Fruit fly (Drosophila melanogaster) whole organism, embryonic: ENCODE data around the gene CG10943.

Source experiments
- Adf1 ChIP-seq: fragments of 200-800 bp; sonication (Bioruptor generic); IDR thresholded peaks from 2 replicates; pipeline ENCODE4 v1.3.6; 2022; ENCODE audit warnings: missing biosample characterization, missing genetic modification characterization
- Bgb ChIP-seq: fragments of 200-800 bp; sonication (Bioruptor generic); IDR thresholded peaks from 2 replicates; pipeline ENCODE4 v1.3.6; 2022; ENCODE audit warnings: missing biosample characterization, missing genetic modification characterization; ENCODE audit not compliant: partially characterized antibody
- Bteb2 ChIP-seq: fragments of 200-800 bp; sonication (Bioruptor generic); optimal IDR thresholded peaks from 2 replicates; lab custom pipeline; 2016; ENCODE audit warnings: missing biosample characterization, missing genetic modification characterization
- CG10267 ChIP-seq: fragments of 200-800 bp; sonication (Bioruptor generic); optimal IDR thresholded peaks from 2 replicates; lab custom pipeline; 2018; ENCODE audit warnings: missing biosample characterization, mild to moderate bottlenecking, missing genetic modification characterization, moderate library complexity
- CG10366 ChIP-seq: fragments of 200-800 bp; sonication (Bioruptor generic); IDR thresholded peaks from 2 replicates; pipeline ENCODE4 v1.3.6; 2022; ENCODE audit warnings: missing biosample characterization, missing genetic modification characterization
- CG10431 ChIP-seq: fragments of 200-800 bp; sonication (Bioruptor generic); optimal IDR thresholded peaks from 3 replicates; lab custom pipeline; 2018; ENCODE audit warnings: missing biosample characterization, mild to moderate bottlenecking, missing genetic modification characterization
- CG11456 ChIP-seq: fragments of 200-800 bp; sonication (Bioruptor generic); IDR thresholded peaks from 3 replicates; pipeline ENCODE4 v1.3.6; 2022; ENCODE audit warnings: missing biosample characterization, missing genetic modification characterization
- CG11695 ChIP-seq: fragments of 200-800 bp; sonication (Bioruptor generic); IDR thresholded peaks from 3 replicates; pipeline ENCODE4 v1.3.6; 2022; ENCODE audit warnings: missing biosample characterization, missing genetic modification characterization
- CG12155 ChIP-seq: fragments of 200-800 bp; sonication (Bioruptor generic); optimal IDR thresholded peaks from 3 replicates; lab custom pipeline; 2016; ENCODE audit warnings: missing biosample characterization, missing genetic modification characterization
- CG14014 ChIP-seq: fragments of 200-800 bp; sonication (Bioruptor generic); IDR thresholded peaks from 2 replicates; pipeline ENCODE4 v1.3.6; 2022; ENCODE audit warnings: missing biosample characterization, missing genetic modification characterization
- CG14667 ChIP-seq: fragments of 200-800 bp; sonication (Bioruptor generic); IDR thresholded peaks from 2 replicates; pipeline ENCODE4 v1.3.6; 2022; ENCODE audit warnings: missing biosample characterization, missing genetic modification characterization
- CG14860 ChIP-seq: fragments of 200-800 bp; sonication (Bioruptor generic); IDR thresholded peaks from 3 replicates; pipeline ENCODE4 v1.3.6; 2022; ENCODE audit warnings: missing biosample characterization, missing genetic modification characterization; ENCODE audit not compliant: partially characterized antibody
- CG32532 ChIP-seq: fragments of 200-800 bp; sonication (Bioruptor generic); IDR thresholded peaks from 2 replicates; pipeline ENCODE4 v1.3.6; 2022; ENCODE audit warnings: missing biosample characterization, missing genetic modification characterization
- CG32767 ChIP-seq: fragments of 200-800 bp; sonication (Bioruptor generic); IDR thresholded peaks from 2 replicates; pipeline ENCODE4 v1.3.6; 2022; ENCODE audit warnings: missing biosample characterization, missing genetic modification characterization
- CG42726 ChIP-seq: fragments of 200-800 bp; sonication (Bioruptor generic); IDR thresholded peaks from 2 replicates; pipeline ENCODE4 v1.3.6; 2022; ENCODE audit warnings: missing biosample characterization, missing genetic modification characterization; ENCODE audit not compliant: partially characterized antibody
- CG4282 ChIP-seq: fragments of 200-800 bp; sonication (Bioruptor generic); optimal IDR thresholded peaks from 2 replicates; lab custom pipeline; 2016; ENCODE audit warnings: missing biosample characterization, missing genetic modification characterization
- CG4328 ChIP-seq: fragments of 200-800 bp; sonication (Bioruptor generic); optimal IDR thresholded peaks from 3 replicates; lab custom pipeline; 2017; ENCODE audit warnings: missing biosample characterization, missing genetic modification reagents, missing genetic modification characterization
- CG43689 ChIP-seq: fragments of 200-800 bp; sonication (Bioruptor generic); IDR thresholded peaks from 2 replicates; pipeline ENCODE4 v1.3.6; 2022; ENCODE audit warnings: missing biosample characterization, missing genetic modification characterization
- CG4820 ChIP-seq: fragments of 200-800 bp; sonication (Bioruptor generic); optimal IDR thresholded peaks from 3 replicates; lab custom pipeline; 2016; ENCODE audit warnings: missing biosample characterization, missing genetic modification characterization
- CG6813 ChIP-seq: fragments of 200-800 bp; sonication (Bioruptor generic); optimal IDR thresholded peaks from 2 replicates; lab custom pipeline; 2017; ENCODE audit warnings: missing biosample characterization, missing genetic modification characterization, mild to moderate bottlenecking, moderate library complexity, missing genetic modification reagents
- CG7963 ChIP-seq: fragments of 200-800 bp; sonication (Bioruptor generic); IDR thresholded peaks from 3 replicates; pipeline ENCODE4 v1.3.6; 2022; ENCODE audit warnings: missing biosample characterization, missing genetic modification characterization; ENCODE audit not compliant: partially characterized antibody
- CG8765 ChIP-seq: fragments of 200-800 bp; sonication (Bioruptor generic); IDR thresholded peaks from 2 replicates; pipeline ENCODE4 v1.3.6; 2022; ENCODE audit warnings: missing biosample characterization, missing genetic modification characterization
- CG8944 ChIP-seq: fragments of 200-800 bp; sonication (Bioruptor generic); optimal IDR thresholded peaks from 3 replicates; lab custom pipeline; 2016; ENCODE audit warnings: missing biosample characterization, missing genetic modification characterization
- Camta ChIP-seq: fragments of 200-800 bp; sonication (Bioruptor generic); optimal IDR thresholded peaks from 2 replicates; lab custom pipeline; 2016; ENCODE audit warnings: missing biosample characterization, missing genetic modification characterization
- Dp ChIP-seq: fragments of 200-800 bp; sonication (Bioruptor generic); optimal IDR thresholded peaks from 2 replicates; lab custom pipeline; 2018; ENCODE audit warnings: missing biosample characterization, mild to moderate bottlenecking, missing genetic modification characterization, moderate library complexity
- Fer3 ChIP-seq: fragments of 200-800 bp; sonication (Bioruptor generic); optimal IDR thresholded peaks from 2 replicates; lab custom pipeline; 2018; ENCODE audit warnings: missing biosample characterization, mild to moderate bottlenecking, missing genetic modification characterization, moderate library complexity
- HLH3B ChIP-seq: fragments of 200-800 bp; sonication (Bioruptor generic); IDR thresholded peaks from 2 replicates; pipeline ENCODE4 v1.3.6; 2022; ENCODE audit warnings: missing biosample characterization, missing genetic modification characterization
- HLH4C ChIP-seq: fragments of 200-800 bp; sonication (Bioruptor generic); IDR thresholded peaks from 3 replicates; pipeline ENCODE4 v1.3.6; 2022; ENCODE audit warnings: missing biosample characterization, missing genetic modification characterization; ENCODE audit not compliant: partially characterized antibody
- Hmr ChIP-seq: fragments of 200-800 bp; sonication (Bioruptor generic); optimal IDR thresholded peaks from 3 replicates; lab custom pipeline; 2017; ENCODE audit warnings: mild to moderate bottlenecking, missing biosample characterization, missing genetic modification reagents, missing genetic modification characterization
- Hr51 ChIP-seq, 2 experiments: fragments of 200-800 bp; sonication (Bioruptor generic); optimal IDR thresholded peaks; 2 replicates in 1 of 2; 3 replicates in 1 of 2; lab custom pipeline; 2016 to 2018; ENCODE audit warnings: missing biosample characterization in 2 of 2, missing genetic modification characterization in 2 of 2, mild to moderate bottlenecking in 1 of 2, moderate library complexity in 1 of 2
- Optix ChIP-seq: fragments of 200-800 bp; sonication (Bioruptor generic); IDR thresholded peaks from 3 replicates; pipeline ENCODE4 v1.3.6; 2022; ENCODE audit warnings: missing biosample characterization, missing genetic modification characterization
- PHDP ChIP-seq: fragments of 200-800 bp; sonication (Bioruptor generic); optimal IDR thresholded peaks from 3 replicates; lab custom pipeline; 2018; ENCODE audit warnings: missing biosample characterization, mild to moderate bottlenecking, missing genetic modification characterization, moderate library complexity
- Sox102F ChIP-seq: fragments of 200-800 bp; sonication (Bioruptor generic); optimal IDR thresholded peaks from 2 replicates; lab custom pipeline; 2018; ENCODE audit warnings: missing biosample characterization, mild to moderate bottlenecking, missing genetic modification characterization, moderate library complexity
- Tbp ChIP-seq: fragments of >200 bp; optimal IDR thresholded peaks from 2 replicates; lab custom pipeline; 2018; ENCODE audit warnings: missing biosample characterization, missing genetic modification characterization
- al ChIP-seq: fragments of 200-800 bp; sonication (Bioruptor generic); IDR thresholded peaks from 2 replicates; pipeline ENCODE4 v1.3.6; 2022; ENCODE audit warnings: missing biosample characterization, missing genetic modification characterization
- ase ChIP-seq: fragments of 200-800 bp; sonication (Bioruptor generic); IDR thresholded peaks from 3 replicates; pipeline ENCODE4 v1.3.6; 2022; ENCODE audit warnings: missing biosample characterization, missing genetic modification characterization
- ash1 ChIP-seq: fragments of 200-800 bp; sonication (Bioruptor generic); optimal IDR thresholded peaks from 2 replicates; lab custom pipeline; 2018; ENCODE audit warnings: missing biosample characterization, mild to moderate bottlenecking, missing genetic modification characterization
- crol ChIP-seq: fragments of 200-800 bp; sonication (Bioruptor generic); IDR thresholded peaks from 2 replicates; pipeline ENCODE4 v1.3.6; 2022; ENCODE audit warnings: missing biosample characterization, missing genetic modification characterization
- dpn ChIP-seq, 2 experiments: fragments of 200-800 bp; sonication (Bioruptor generic); optimal IDR thresholded peaks; 3 replicates each; lab custom pipeline; 2016; ENCODE audit warnings: missing biosample characterization in 2 of 2, missing genetic modification characterization in 2 of 2
- dysf ChIP-seq: fragments of 200-800 bp; sonication (Bioruptor generic); IDR thresholded peaks from 3 replicates; pipeline ENCODE4 v1.3.6; 2022; ENCODE audit warnings: missing biosample characterization, missing genetic modification characterization
- fd102C ChIP-seq: fragments of 200-800 bp; sonication (Bioruptor generic); optimal IDR thresholded peaks from 2 replicates; lab custom pipeline; 2018; ENCODE audit warnings: missing biosample characterization, mild to moderate bottlenecking, missing genetic modification characterization, moderate library complexity
- gce ChIP-seq: fragments of 200-800 bp; sonication (Bioruptor generic); IDR thresholded peaks from 3 replicates; pipeline ENCODE4 v1.3.6; 2022; ENCODE audit warnings: missing biosample characterization, missing genetic modification characterization
- grau ChIP-seq: fragments of 200-800 bp; optimal IDR thresholded peaks from 3 replicates; lab custom pipeline; 2019; ENCODE audit warnings: missing biosample characterization, mild to moderate bottlenecking, missing genetic modification characterization, moderate library complexity
- ken ChIP-seq: fragments of 200-800 bp; sonication (Bioruptor generic); IDR thresholded peaks from 3 replicates; pipeline ENCODE4 v1.3.6; 2022; ENCODE audit warnings: missing biosample characterization, missing genetic modification characterization
- klu ChIP-seq: fragments of 200-800 bp; sonication (Bioruptor generic); IDR thresholded peaks from 2 replicates; pipeline ENCODE4 v1.3.6; 2022; ENCODE audit warnings: missing biosample characterization, missing genetic modification characterization
- knrl ChIP-seq: fragments of 200-800 bp; sonication (Bioruptor generic); IDR thresholded peaks from 3 replicates; pipeline ENCODE4 v1.3.6; 2022; ENCODE audit warnings: missing biosample characterization, missing genetic modification characterization; ENCODE audit not compliant: partially characterized antibody
- sna ChIP-seq: fragments of 200-800 bp; sonication (Bioruptor generic); IDR thresholded peaks from 2 replicates; pipeline ENCODE4 v1.3.6; 2022; ENCODE audit warnings: missing biosample characterization, missing genetic modification characterization; ENCODE audit not compliant: partially characterized antibody
- sug ChIP-seq: fragments of 200-800 bp; optimal IDR thresholded peaks from 2 replicates; lab custom pipeline; 2019; ENCODE audit warnings: missing biosample characterization, mild to moderate bottlenecking, missing genetic modification characterization, moderate library complexity
- tna ChIP-seq: fragments of 200-800 bp; sonication (Bioruptor generic); IDR thresholded peaks from 2 replicates; pipeline ENCODE4 v1.3.6; 2022; ENCODE audit warnings: missing biosample characterization, missing genetic modification characterization; ENCODE audit not compliant: partially characterized antibody
- vnd ChIP-seq: fragments of 200-800 bp; sonication (Bioruptor generic); IDR thresholded peaks from 3 replicates; pipeline ENCODE4 v1.3.6; 2022; ENCODE audit warnings: missing biosample characterization, missing genetic modification characterization; ENCODE audit not compliant: partially characterized antibody
- zen2 ChIP-seq: fragments of 200-800 bp; sonication (Bioruptor generic); IDR thresholded peaks from 3 replicates; pipeline ENCODE4 v1.3.6; 2022; ENCODE audit warnings: missing biosample characterization, missing genetic modification characterization; ENCODE audit not compliant: partially characterized antibody

Gene CG10943

DNA sequence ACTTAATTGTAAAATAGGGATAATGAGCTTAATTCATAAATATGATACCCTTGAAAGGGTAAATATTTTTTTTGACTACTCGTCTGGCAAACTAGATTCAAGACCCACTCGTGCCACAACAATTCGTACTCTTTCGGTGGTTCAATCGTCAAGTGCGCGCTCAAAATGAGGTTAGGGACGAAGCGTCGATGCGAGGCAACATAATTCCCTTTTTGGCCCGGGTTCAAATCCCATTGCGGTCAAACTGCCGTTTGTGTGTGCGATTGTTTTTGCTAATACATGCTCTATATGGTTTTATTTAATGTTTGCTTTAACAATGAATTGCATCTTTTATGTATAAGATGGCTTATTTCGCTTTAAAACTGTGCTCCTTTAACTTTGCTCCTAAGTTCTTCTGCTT is 47.0 kb downstream of the CG10943 start (continued):
- TF ChIP-seq Dp (no peak), fd102C (GFP tag; lab: Kevin White, UChicago) (no peak), HLH4C (GFP tag; lab: Robert Waterston, UW) (no peak; the same call in 2 of the 3 replicates), Fer3 (tag; lab: Kevin White, UChicago) (no peak), CG32767 (GFP tag; lab: Robert Waterston, UW) (no peak), vnd (GFP tag; lab: Robert Waterston, UW) (peak; percentile 56; the same call in 2 of the 3 replicates), Hmr (GFP tag; lab: Kevin White, UChicago) (no peak), dpn (GFP tag; optimal IDR thresholded peaks at IDR 0.05; lab: Kevin White, UChicago) (no peak), Adf1 (no peak), CG42726 (GFP tag; lab: Robert Waterston, UW) (peak; percentile 80; the same call in 1 of the 2 replicates), CG43689 (no peak), CG10267 (tag; lab: Kevin White, UChicago) (no peak), CG14860 (GFP tag; lab: Robert Waterston, UW) (no peak), CG7963 (GFP tag; lab: Robert Waterston, UW) (peak; percentile 63; the same call in 2 of the 3 replicates), al (GFP tag; lab: Robert Waterston, UW) (no peak), PHDP (tag; lab: Kevin White, UChicago) (no peak), Sox102F (GFP tag; lab: Kevin White, UChicago) (no peak), ase (GFP tag; lab: Robert Waterston, UW) (no peak), CG8765 (GFP tag; lab: Robert Waterston, UW) (no peak), CG11695 (GFP tag; lab: Robert Waterston, UW) (0 out of 3 replicates have a peak, but pooled peaks have one; percentile 12), knrl (GFP tag; lab: Robert Waterston, UW) (peak; percentile 36; the same call in 2 of the 3 replicates), tna (peak; percentile 56), CG4282 (GFP tag; lab: Kevin White, UChicago) (no peak), CG32532 (GFP tag; lab: Robert Waterston, UW) (no peak), Bteb2 (no peak), CG11456 (GFP tag; lab: Robert Waterston, UW) (no peak), CG4820 (no peak), CG10366 (no peak), CG14014 (GFP tag; lab: Robert Waterston, UW) (no peak), CG14667 (GFP tag; lab: Robert Waterston, UW) (no peak), sug (tag; lab: Kevin White, UChicago) (no peak), gce (GFP tag; lab: Robert Waterston, UW) (no peak), Bgb (GFP tag; lab: Robert Waterston, UW) (peak; percentile 67), Hr51 (GFP tag; optimal IDR thresholded peaks at IDR 0.05; lab: Kevin White, UChicago) (no peak), crol (GFP tag; lab: Robert Waterston, UW) (no peak), Optix (no peak), Camta (GFP tag; lab: Kevin White, UChicago) (no peak), HLH3B (GFP tag; lab: Robert Waterston, UW) (no peak), CG8944 (no peak), ken (GFP tag; lab: Robert Waterston, UW) (no peak), dysf (GFP tag; lab: Robert Waterston, UW) (no peak), CG10431 (no peak), CG6813 (GFP tag; lab: Kevin White, UChicago) (no peak), klu (GFP tag; lab: Robert Waterston, UW) (no peak), zen2 (GFP tag; lab: Robert Waterston, UW) (no peak), sna (GFP tag; lab: Robert Waterston, UW) (peak; percentile 47; the same call in 1 of the 2 replicates), Tbp (GFP tag; lab: Kevin White, UChicago) (no peak), CG4328 (GFP tag; lab: Kevin White, UChicago) (no peak), ash1 (GFP tag; lab: Kevin White, UChicago) (no peak), grau (tag; lab: Kevin White, UChicago) (no peak), CG12155 (GFP tag; lab: Kevin White, UChicago) (no peak)
